Worm (Caenorhabditis elegans): ENCODE results near the gene Y75B8A.8.

Gene Y75B8A.8

DNA sequence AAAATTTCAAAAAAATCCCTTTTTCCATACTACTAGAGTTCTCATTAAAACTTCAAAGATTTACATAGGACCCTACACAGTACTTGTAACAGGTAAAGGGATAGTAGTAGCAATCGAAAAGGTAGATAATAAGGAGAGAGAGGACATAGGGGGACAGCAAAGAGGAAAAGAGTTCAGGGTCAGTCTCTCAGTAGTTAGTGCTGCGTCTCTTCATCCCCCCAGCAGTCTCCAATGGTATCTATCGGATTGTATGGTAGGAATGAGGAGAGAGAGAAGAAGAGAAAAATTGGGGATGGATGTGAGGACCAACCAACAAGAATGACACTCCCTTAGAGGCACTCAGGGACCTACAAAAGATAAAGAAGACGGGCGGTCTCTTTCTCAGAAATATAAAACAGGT is 21.1 kb upstream of the Y75B8A.8 start:
- TF ChIP-seq lin-13 (tag; optimal IDR thresholded peaks at IDR 0.05) (no peak), tbx-8 (GFP tag; optimal IDR thresholded peaks at IDR 0.05) (no peak), nhr-2 (tag; optimal IDR thresholded peaks at IDR 0.05) (peak; percentile 86), hlh-1 (tag; optimal IDR thresholded peaks at IDR 0.05) (peak; percentile 33)

DNA sequence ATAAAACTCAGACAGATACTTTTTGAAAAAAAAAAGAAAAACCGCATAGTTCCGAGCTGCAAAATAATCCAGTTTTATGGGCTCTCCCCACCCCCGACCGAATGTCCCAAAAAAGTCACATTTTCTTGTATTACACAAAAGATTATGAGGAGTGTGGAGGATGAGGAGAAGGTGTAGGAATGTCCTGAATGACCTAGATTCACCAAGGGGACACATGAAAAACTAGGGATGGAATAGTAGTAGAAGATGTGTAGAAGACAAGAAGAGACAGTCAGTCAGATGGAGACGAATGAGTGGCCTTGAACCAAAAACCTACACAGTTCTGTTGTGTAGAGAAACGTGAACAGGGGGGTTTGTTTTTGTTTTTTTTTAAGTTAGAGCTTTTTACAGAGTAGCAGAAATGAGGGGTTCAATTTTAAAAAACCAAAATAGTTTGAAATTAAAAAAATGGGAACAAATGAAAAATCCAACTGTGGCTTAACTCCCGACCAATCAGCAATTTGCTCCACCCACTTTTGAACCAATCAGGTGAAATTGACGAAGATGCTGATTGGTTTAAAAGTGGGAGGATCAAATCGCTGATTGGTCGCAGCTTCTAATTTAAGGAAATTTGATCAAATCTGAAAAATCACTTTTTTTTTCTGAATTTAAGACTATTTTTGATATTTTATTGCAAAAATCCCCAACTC is 18.0 kb upstream of the Y75B8A.8 start:
- TF ChIP-seq mls-2 (tag; optimal IDR thresholded peaks at IDR 0.05), result no peak
- no peak for TF ChIP-seq ceh-43 (GFP tag; optimal IDR thresholded peaks at IDR 0.05)
- no peak for TF ChIP-seq nhr-12 (tag; optimal IDR thresholded peaks at IDR 0.05)
- TF ChIP-seq sem-2 (GFP tag; optimal IDR thresholded peaks at IDR 0.05), result no peak
- TF ChIP-seq unc-39 (tag; optimal IDR thresholded peaks at IDR 0.05), result no peak
- TF ChIP-seq unc-62 (GFP tag; optimal IDR thresholded peaks at IDR 0.05), result no peak
- no peak for TF ChIP-seq nhr-76 (tag; optimal IDR thresholded peaks at IDR 0.05)
- TF ChIP-seq mab-5 (tag; optimal IDR thresholded peaks at IDR 0.05), result no peak
- no peak for TF ChIP-seq snpc-4 (tag; optimal IDR thresholded peaks at IDR 0.05)
- TF ChIP-seq lin-32 (GFP tag; optimal IDR thresholded peaks at IDR 0.05), result no peak

DNA sequence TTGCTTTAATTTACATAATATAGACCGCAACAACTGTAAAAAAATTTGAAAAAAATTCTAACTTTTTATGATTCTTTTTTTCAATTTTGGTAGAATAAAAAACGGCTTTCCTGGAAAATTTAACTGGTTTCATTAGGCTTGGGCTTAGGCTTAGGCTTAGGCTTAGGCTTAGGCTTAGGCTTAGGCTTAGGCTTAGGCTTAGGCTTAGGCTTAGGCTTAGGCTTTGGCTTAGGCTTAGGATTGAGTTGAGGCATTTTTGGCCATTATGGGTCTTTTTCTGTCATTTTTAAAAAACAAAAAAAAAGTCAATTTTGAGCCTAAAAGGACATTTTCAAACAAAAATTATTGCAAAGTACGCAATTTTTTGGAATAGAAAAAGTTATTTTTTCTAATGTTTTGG is 16.8 kb upstream of the Y75B8A.8 start:
- TF ChIP-seq sptf-1 (tag; optimal IDR thresholded peaks at IDR 0.05) (no peak), mab-5 (tag; optimal IDR thresholded peaks at IDR 0.05) (no peak), mep-1 (tag; optimal IDR thresholded peaks at IDR 0.05) (no peak)

ce11 chrIII:12149958-12150357 is 10.6 kb upstream of the Y75B8A.8 start:
- TF ChIP-seq blmp-1 (tag; optimal IDR thresholded peaks at IDR 0.05) (no peak), unc-62 (GFP tag; optimal IDR thresholded peaks at IDR 0.05) (no peak), pha-4 (tag; optimal IDR thresholded peaks at IDR 0.05) (peak; percentile 30), M03D4.4 (tag; optimal IDR thresholded peaks at IDR 0.05) (no peak), nhr-28 (tag; optimal IDR thresholded peaks at IDR 0.05) (no peak), ceh-83 (GFP tag; optimal IDR thresholded peaks at IDR 0.05) (no peak), mab-5 (tag; optimal IDR thresholded peaks at IDR 0.05) (no peak), ces-1 (GFP tag; optimal IDR thresholded peaks at IDR 0.05) (no peak), hlh-1 (tag; optimal IDR thresholded peaks at IDR 0.05) (no peak)

DNA sequence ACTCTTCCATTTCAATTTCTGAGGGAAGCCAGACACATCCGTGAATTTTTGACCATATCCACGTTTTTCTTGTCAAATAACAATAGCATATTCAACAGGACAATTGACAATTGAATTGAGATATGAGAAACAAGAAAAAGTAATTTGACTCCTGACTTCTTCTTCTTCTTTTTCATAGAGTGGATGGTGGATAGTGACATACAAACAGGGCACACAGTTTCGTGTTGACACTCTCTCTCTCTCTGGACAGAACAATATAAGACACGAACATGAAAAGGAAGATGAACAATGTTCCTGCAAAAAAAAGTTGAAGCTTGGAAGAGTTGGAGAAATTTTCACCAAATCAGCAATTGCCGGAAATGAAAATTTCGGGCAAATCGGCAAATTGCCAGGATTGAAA is 9.5 kb upstream of the Y75B8A.8 start:
- TF ChIP-seq flh-1 (GFP tag; optimal IDR thresholded peaks at IDR 0.05), result no peak

DNA sequence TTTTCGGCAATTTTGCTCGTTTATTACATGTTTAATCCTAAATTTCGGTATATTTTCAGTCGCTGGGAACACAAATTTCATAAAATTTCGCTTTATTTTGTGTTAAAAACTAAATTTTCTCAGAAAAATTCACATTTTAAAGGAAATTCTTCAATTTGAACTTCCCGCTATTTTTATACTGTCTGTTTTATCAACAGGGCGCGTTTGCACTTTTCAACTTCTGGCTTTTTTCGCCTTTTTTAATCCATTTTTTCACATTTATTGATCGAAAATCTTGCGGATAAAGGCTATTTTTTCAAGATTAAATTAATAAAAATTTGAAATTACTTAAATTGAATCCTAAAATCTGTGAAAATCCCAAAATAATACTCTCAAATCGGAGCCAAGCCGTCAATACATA is 8.4 kb upstream of the Y75B8A.8 start:
- TF ChIP-seq unc-62 (GFP tag; optimal IDR thresholded peaks at IDR 0.05) (no peak), hlh-1 (tag; optimal IDR thresholded peaks at IDR 0.05) (no peak), ztf-11 (tag; optimal IDR thresholded peaks at IDR 0.05) (no peak), sem-2 (GFP tag; optimal IDR thresholded peaks at IDR 0.05) (no peak), flh-1 (GFP tag; optimal IDR thresholded peaks at IDR 0.05) (no peak), nhr-237 (tag; optimal IDR thresholded peaks at IDR 0.05) (peak; percentile 31), blmp-1 (tag; optimal IDR thresholded peaks at IDR 0.05) (no peak), ham-2 (GFP tag; optimal IDR thresholded peaks at IDR 0.05) (no peak), pha-4 (tag; optimal IDR thresholded peaks at IDR 0.05) (no peak), bed-3 (GFP tag; optimal IDR thresholded peaks at IDR 0.05) (no peak), unc-120 (tag; optimal IDR thresholded peaks at IDR 0.05; ENCODE audit: poor library complexity, severe bottlenecking) (no peak), sptf-1 (tag; optimal IDR thresholded peaks at IDR 0.05) (no peak), mep-1 (tag; optimal IDR thresholded peaks at IDR 0.05) (peak; percentile 30), nhr-2 (tag; optimal IDR thresholded peaks at IDR 0.05) (no peak), cnd-1 (tag; optimal IDR thresholded peaks at IDR 0.05) (no peak), ces-1 (GFP tag; optimal IDR thresholded peaks at IDR 0.05) (no peak), lsy-2 (tag; optimal IDR thresholded peaks at IDR 0.05) (peak; percentile 33), mab-5 (tag; optimal IDR thresholded peaks at IDR 0.05) (no peak), M03D4.4 (tag; optimal IDR thresholded peaks at IDR 0.05) (no peak), snpc-4 (tag; optimal IDR thresholded peaks at IDR 0.05) (no peak), elt-3 (tag; optimal IDR thresholded peaks at IDR 0.05) (no peak), nhr-28 (tag; optimal IDR thresholded peaks at IDR 0.05) (no peak)
